Fruit fly (Drosophila melanogaster) whole organism, embryonic: ENCODE measurements around the gene Pgm1.

Experiments
- CG13123 ChIP-seq: fragments of 200-800 bp; sonication (Bioruptor generic); optimal IDR thresholded peaks from 2 replicates; lab custom pipeline; 2016; ENCODE audit warnings: missing biosample characterization, missing genetic modification characterization
- CG17568 ChIP-seq: fragments of 200-800 bp; sonication (Bioruptor generic); optimal IDR thresholded peaks from 2 replicates; lab custom pipeline; 2018; ENCODE audit warnings: missing biosample characterization, mild to moderate bottlenecking, missing genetic modification characterization, moderate library complexity
- CG7556 ChIP-seq: fragments of 200-800 bp; sonication (Bioruptor generic); optimal IDR thresholded peaks from 2 replicates; lab custom pipeline; 2017; ENCODE audit warnings: missing biosample characterization, mild to moderate bottlenecking, missing genetic modification characterization
- Hr78 ChIP-seq, 2 experiments: fragments of 200-800 bp in 1 of 2; fragments of >200 bp in 1 of 2; sonication (Bioruptor generic) in 1 of 2; optimal IDR thresholded peaks; 2 replicates each; lab custom pipeline; 2017 to 2019; ENCODE audit warnings: missing biosample characterization in 2 of 2, missing genetic modification characterization in 2 of 2, mild to moderate bottlenecking in 1 of 2, moderate library complexity in 1 of 2
- ci ChIP-seq: fragments of 200-800 bp; sonication (Bioruptor generic); IDR thresholded peaks from 3 replicates; pipeline ENCODE4 v1.3.6; 2022; ENCODE audit warnings: missing biosample characterization, missing genetic modification characterization
- crol ChIP-seq: fragments of 200-800 bp; sonication (Bioruptor generic); IDR thresholded peaks from 2 replicates; pipeline ENCODE4 v1.3.6; 2022; ENCODE audit warnings: missing biosample characterization, missing genetic modification characterization
- fd3F ChIP-seq: fragments of 200-800 bp; sonication (Bioruptor generic); optimal IDR thresholded peaks from 2 replicates; lab custom pipeline; 2018; ENCODE audit warnings: missing biosample characterization, mild to moderate bottlenecking, missing genetic modification characterization, moderate library complexity
- kah ChIP-seq: fragments of 200-800 bp; sonication (Bioruptor generic); optimal IDR thresholded peaks from 2 replicates; lab custom pipeline; 2018; ENCODE audit warnings: missing biosample characterization, mild to moderate bottlenecking, missing genetic modification characterization
- salm ChIP-seq: fragments of 200-800 bp; sonication (Bioruptor generic); optimal IDR thresholded peaks from 2 replicates; lab custom pipeline; 2018; ENCODE audit warnings: missing biosample characterization, mild to moderate bottlenecking, missing genetic modification characterization

- peak; percentile 54 for TF ChIP-seq fd3F (GFP tag; lab: Kevin White, UChicago)
- TF ChIP-seq CG7556 (GFP tag; lab: Kevin White, UChicago), result peak; percentile 39
- no peak for TF ChIP-seq crol (GFP tag; lab: Robert Waterston, UW)
- TF ChIP-seq CG13123 (GFP tag; lab: Kevin White, UChicago), result no peak
- TF ChIP-seq salm, result no peak
- TF ChIP-seq kah (GFP tag; lab: Kevin White, UChicago), result no peak
- TF ChIP-seq ci (GFP tag; lab: Robert Waterston, UW), result no peak
- TF ChIP-seq Hr78 (GFP tag; optimal IDR thresholded peaks at IDR 0.05; lab: Kevin White, UChicago), result no peak
- no peak for TF ChIP-seq CG17568
Measured at dm6 chr3L:16146539-16146934, 18.2 kb upstream of the Pgm1 start.
